Worm (Caenorhabditis elegans): ENCODE measurements around the gene srx-39.

The srx-39 gene

ce11 chrV:5110684-5111083, 46.9 kb downstream of the srx-39 start, which contains the start of gene ugt-63:
TSS of gene ugt-63 (minus strand) at chrV:5110772.
- TF ChIP-seq him-1 (tag; optimal IDR thresholded peaks at IDR 0.05) (no peak), dao-5 (tag; optimal IDR thresholded peaks at IDR 0.05) (no peak), W03F9.2 (tag; optimal IDR thresholded peaks at IDR 0.05) (no peak)

- TF ChIP-seq him-1 (tag; optimal IDR thresholded peaks at IDR 0.05) (no peak), dao-5 (tag; optimal IDR thresholded peaks at IDR 0.05) (no peak), W03F9.2 (tag; optimal IDR thresholded peaks at IDR 0.05) (no peak)
Observed at ce11 chrV:5107816-5108215, 49.7 kb downstream of the srx-39 start, which contains the start of gene srab-3. TSS of gene srab-3 (minus strand) at chrV:5107916.
